Worm (Caenorhabditis elegans): ENCODE data around the gene srz-67.

DNA sequence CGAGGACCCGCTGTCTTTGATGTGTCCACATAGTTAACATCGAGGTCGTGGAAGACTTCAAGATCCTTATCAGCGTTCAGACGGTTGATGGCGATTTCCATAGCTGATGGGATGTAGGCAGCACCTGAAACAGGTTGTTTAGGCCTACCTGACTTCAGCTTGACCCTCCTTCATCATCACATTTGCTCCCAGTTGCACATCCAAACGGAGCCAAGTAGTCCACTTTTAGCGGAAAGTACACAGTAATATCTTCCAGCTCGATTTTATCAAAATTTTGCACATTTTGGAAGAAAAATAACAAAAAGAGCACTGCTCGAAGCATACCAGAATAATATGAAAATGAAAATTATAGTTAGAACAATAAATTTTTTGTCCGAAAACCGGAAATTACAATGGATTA lies 40.0 kb downstream of the srz-67 start, which contains the start of gene gcy-15:
- no peak for TF ChIP-seq cog-1 (tag; optimal IDR thresholded peaks at IDR 0.05)
- TF ChIP-seq ref-1 (GFP tag; conservative IDR thresholded peaks at IDR 0.05), result no peak
- no peak for TF ChIP-seq ztf-23 (GFP tag; IDR thresholded peaks at IDR 0.05)
- TF ChIP-seq T22C8.4 (GFP tag; IDR thresholded peaks at IDR 0.05), result no peak
- no peak for TF ChIP-seq tab-1 (GFP tag; IDR thresholded peaks at IDR 0.05)
- TF ChIP-seq ztf-29 (GFP tag; IDR thresholded peaks at IDR 0.05), result no peak

Data from whole organism, midembryonic.